Worm (Caenorhabditis elegans): ENCODE measurements around the gene C09E7.7.

DNA sequence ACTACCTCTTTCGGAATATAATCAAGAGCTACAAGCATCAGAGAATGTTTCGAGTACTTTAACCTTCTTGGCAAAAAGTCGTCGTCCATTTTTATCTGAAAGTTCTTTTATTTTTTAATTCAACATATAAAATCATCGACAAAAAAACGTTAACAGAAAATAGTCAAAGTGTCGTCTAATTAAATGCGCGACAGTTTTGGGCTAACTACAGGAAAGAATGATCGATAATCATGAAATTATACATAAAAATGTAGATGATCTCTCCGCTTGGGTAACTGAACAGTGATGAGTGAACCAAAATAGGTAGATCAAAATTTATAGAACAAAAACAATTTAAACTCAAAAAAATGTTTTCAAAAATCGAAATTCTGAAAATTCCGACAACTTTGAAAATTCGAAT, 7.4 kb upstream of the C09E7.7 start, which contains the start of gene C09E7.8:
- TF ChIP-seq ztf-23 (GFP tag; IDR thresholded peaks at IDR 0.05) (no peak), med-1 (GFP tag; optimal IDR thresholded peaks at IDR 0.05; ENCODE audit: insufficient read depth) (no peak), T22C8.4 (GFP tag; IDR thresholded peaks at IDR 0.05) (no peak), ref-1 (GFP tag; conservative IDR thresholded peaks at IDR 0.05) (no peak), ztf-29 (GFP tag; IDR thresholded peaks at IDR 0.05) (no peak)

Data from whole organism, midembryonic.